Fruit fly (Drosophila melanogaster): ENCODE data around the gene LKRSDH.

DNA sequence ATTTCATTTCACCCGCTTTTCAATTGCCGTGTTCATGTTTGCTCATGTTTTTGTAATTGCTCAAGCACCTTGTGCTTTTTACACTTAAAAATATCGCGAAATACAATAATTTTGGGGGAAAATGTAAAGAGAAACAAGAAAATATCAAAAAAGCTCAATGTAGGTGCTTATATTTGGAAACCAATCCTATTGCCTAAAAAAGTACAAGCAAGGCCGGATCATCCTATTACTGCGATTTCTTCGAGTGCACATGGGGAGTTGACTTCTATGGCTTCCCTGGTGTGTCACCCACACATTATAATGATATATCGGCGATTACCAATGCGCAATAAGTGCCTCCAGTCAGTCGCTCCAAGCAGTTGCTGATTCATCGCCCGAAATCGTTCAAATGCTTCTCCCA lies 45.5 kb upstream of the LKRSDH start:
- TF ChIP-seq CG6163 (GFP tag; IDR thresholded peaks at IDR 0.05) (no peak), OdsH (GFP tag; optimal IDR thresholded peaks at IDR 0.05) (no peak), achi (GFP tag; optimal IDR thresholded peaks at IDR 0.05) (no peak), cyc (GFP tag; optimal IDR thresholded peaks at IDR 0.05) (peak; percentile 36), salr (GFP tag; optimal IDR thresholded peaks at IDR 0.05) (no peak), CG9139 (GFP tag; optimal IDR thresholded peaks at IDR 0.05) (no peak), svp (GFP tag) (peak; percentile 49), CG6276 (GFP tag; optimal IDR thresholded peaks at IDR 0.05) (no peak), fd85E (GFP tag; optimal IDR thresholded peaks at IDR 0.05) (no peak), CG11294 (GFP tag; IDR thresholded peaks at IDR 0.05) (no peak), Sox15 (GFP tag; optimal IDR thresholded peaks at IDR 0.05) (no peak), CG11902 (GFP tag; optimal IDR thresholded peaks at IDR 0.05) (no peak)

Data from whole organism, prepupa.